Worm (Caenorhabditis elegans) whole organism, late embryonic: ENCODE measurements around the gene pfd-2.

ENCODE experiments used
- F13H6.1 ChIP-seq: sonication (generic microtip); optimal IDR thresholded peaks from 2 replicates; lab custom pipeline; 2016; ENCODE audit warnings: missing genetic modification characterization, missing compliant biosample characterization
- T23F11.4 ChIP-seq: fragments of 200-800 bp; sonication (Bioruptor generic); optimal IDR thresholded peaks from 2 replicates; lab custom pipeline; 2018; ENCODE audit warnings: mild to moderate bottlenecking, missing genetic modification characterization, missing compliant biosample characterization
- ahr-1 ChIP-seq: sonication (generic microtip); optimal IDR thresholded peaks from 2 replicates; lab custom pipeline; 2016; ENCODE audit warnings: missing genetic modification characterization, missing compliant biosample characterization
- ceh-18 ChIP-seq: sonication (generic microtip); optimal IDR thresholded peaks from 2 replicates; lab custom pipeline; 2016; ENCODE audit warnings: missing genetic modification characterization, missing compliant biosample characterization
- ceh-19 ChIP-seq: fragments of 200-800 bp; sonication (Bioruptor generic); optimal IDR thresholded peaks from 2 replicates; lab custom pipeline; 2018; ENCODE audit warnings: mild to moderate bottlenecking, missing genetic modification characterization, missing compliant biosample characterization
- ceh-22 ChIP-seq: sonication (generic microtip); optimal IDR thresholded peaks from 2 replicates; lab custom pipeline; 2017; ENCODE audit warnings: missing biosample characterization, missing genetic modification characterization
- ceh-45 ChIP-seq: fragments of 200-800 bp; sonication (Bioruptor generic); IDR thresholded peaks from 2 replicates; pipeline ENCODE4 v1.3.6; 2022; ENCODE audit warnings: missing genetic modification reagents, missing genetic modification characterization, missing compliant biosample characterization
- ceh-48 ChIP-seq: sonication (generic microtip); optimal IDR thresholded peaks from 2 replicates; lab custom pipeline; 2016; ENCODE audit warnings: missing genetic modification characterization, inconsistent platforms, missing compliant biosample characterization
- ceh-6 ChIP-seq: fragments of 200-800 bp; sonication (Bioruptor generic); optimal IDR thresholded peaks from 2 replicates; lab custom pipeline; 2018; ENCODE audit warnings: mild to moderate bottlenecking, missing genetic modification characterization, missing compliant biosample characterization
- ceh-9 ChIP-seq: sonication (generic microtip); optimal IDR thresholded peaks from 2 replicates; lab custom pipeline; 2016; ENCODE audit warnings: mild to moderate bottlenecking, missing genetic modification characterization, inconsistent platforms, missing compliant biosample characterization
- che-1 ChIP-seq: sonication (generic microtip); optimal IDR thresholded peaks from 2 replicates; lab custom pipeline; 2016; ENCODE audit warnings: mild to moderate bottlenecking, missing genetic modification characterization, missing compliant biosample characterization
- dmd-4 ChIP-seq: sonication (generic microtip); optimal IDR thresholded peaks from 2 replicates; lab custom pipeline; 2016; ENCODE audit warnings: borderline replicate concordance, missing genetic modification characterization, missing compliant biosample characterization
- ets-4 ChIP-seq: sonication (generic microtip); optimal IDR thresholded peaks from 2 replicates; lab custom pipeline; 2016; ENCODE audit warnings: missing genetic modification characterization, missing compliant biosample characterization
- eyg-1 ChIP-seq: sonication (generic microtip); optimal IDR thresholded peaks from 2 replicates; lab custom pipeline; 2016; ENCODE audit warnings: missing genotype, missing genetic modification characterization, missing compliant biosample characterization
- fkh-6 ChIP-seq: sonication (generic microtip); optimal IDR thresholded peaks from 2 replicates; lab custom pipeline; 2016; ENCODE audit warnings: missing genetic modification characterization, missing compliant biosample characterization
- gmeb-2 ChIP-seq: sonication (generic microtip); optimal IDR thresholded peaks from 2 replicates; lab custom pipeline; 2016; ENCODE audit warnings: missing genetic modification characterization, inconsistent platforms, missing compliant biosample characterization
- hlh-15 ChIP-seq: sonication (generic microtip); optimal IDR thresholded peaks from 2 replicates; lab custom pipeline; 2016; ENCODE audit warnings: missing genetic modification characterization, missing compliant biosample characterization
- hlh-30 ChIP-seq: sonication (generic microtip); optimal IDR thresholded peaks from 2 replicates; lab custom pipeline; 2017; ENCODE audit warnings: antibody characterized with exemption, missing genetic modification characterization, missing compliant biosample characterization; ENCODE audit not compliant: insufficient read depth
- hlh-8 ChIP-seq: sonication (generic microtip); optimal IDR thresholded peaks from 2 replicates; lab custom pipeline; 2016; ENCODE audit warnings: missing genotype, missing genetic modification characterization, missing compliant biosample characterization
- lim-6 ChIP-seq: sonication (generic microtip); optimal IDR thresholded peaks from 2 replicates; lab custom pipeline; 2016; ENCODE audit warnings: missing genetic modification characterization, missing compliant biosample characterization
- lin-11 ChIP-seq: fragments of 200-800 bp; sonication (Bioruptor generic); optimal IDR thresholded peaks from 2 replicates; lab custom pipeline; 2018; ENCODE audit warnings: mild to moderate bottlenecking, missing genetic modification characterization, missing compliant biosample characterization
- madf-2 ChIP-seq: sonication (generic microtip); optimal IDR thresholded peaks from 2 replicates; lab custom pipeline; 2017; ENCODE audit warnings: missing genetic modification characterization, missing compliant biosample characterization
- nfya-1 ChIP-seq: sonication (generic microtip); optimal IDR thresholded peaks from 2 replicates; lab custom pipeline; 2017; ENCODE audit warnings: missing genetic modification characterization, mild to moderate bottlenecking, missing compliant biosample characterization, antibody characterized with exemption, moderate library complexity
- npax-4 ChIP-seq: sonication (generic microtip); optimal IDR thresholded peaks from 2 replicates; lab custom pipeline; 2016; ENCODE audit warnings: missing genetic modification characterization, missing compliant biosample characterization
- odd-2 ChIP-seq: sonication (generic microtip); optimal IDR thresholded peaks from 2 replicates; lab custom pipeline; 2017; ENCODE audit warnings: antibody characterized with exemption, mild to moderate bottlenecking, missing genetic modification characterization, missing compliant biosample characterization
- pag-3 ChIP-seq: sonication (generic microtip); optimal IDR thresholded peaks from 2 replicates; lab custom pipeline; 2016; ENCODE audit warnings: missing compliant biosample characterization, missing genetic modification characterization, borderline replicate concordance
- pax-1 ChIP-seq: fragments of 150-350 bp; optimal IDR thresholded peaks from 2 replicates; lab custom pipeline; 2014; ENCODE audit warnings: missing biosample characterization, missing genetic modification characterization
- pha-2 ChIP-seq: sonication (generic microtip); optimal IDR thresholded peaks from 2 replicates; lab custom pipeline; 2017; ENCODE audit warnings: mild to moderate bottlenecking, missing genetic modification characterization, missing compliant biosample characterization
- pros-1 ChIP-seq: fragments of 150-350 bp; optimal IDR thresholded peaks from 2 replicates; lab custom pipeline; 2014; ENCODE audit warnings: missing biosample characterization, missing genetic modification reagents, missing genetic modification characterization
- ref-2 ChIP-seq: sonication (generic microtip); optimal IDR thresholded peaks from 2 replicates; lab custom pipeline; 2016; ENCODE audit warnings: missing genetic modification characterization, missing compliant biosample characterization
- sdc-2 ChIP-seq: sonication (generic microtip); optimal IDR thresholded peaks from 2 replicates; lab custom pipeline; 2016; ENCODE audit warnings: missing genotype, missing genetic modification characterization, missing compliant biosample characterization
- syd-9 ChIP-seq: sonication (generic microtip); optimal IDR thresholded peaks from 2 replicates; lab custom pipeline; 2016; ENCODE audit warnings: mild to moderate bottlenecking, missing genetic modification characterization, moderate library complexity, missing compliant biosample characterization
- tbx-2 ChIP-seq: sonication (generic microtip); optimal IDR thresholded peaks from 2 replicates; lab custom pipeline; 2016; ENCODE audit warnings: missing genetic modification characterization, missing compliant biosample characterization
- ttx-3 ChIP-seq: sonication (generic microtip); optimal IDR thresholded peaks from 2 replicates; lab custom pipeline; 2016; ENCODE audit warnings: missing genetic modification reagents, missing genetic modification characterization, missing compliant biosample characterization
- unc-42 ChIP-seq: sonication (generic microtip); optimal IDR thresholded peaks from 2 replicates; lab custom pipeline; 2016; ENCODE audit warnings: missing genotype, missing genetic modification characterization, missing compliant biosample characterization
- unc-55 ChIP-seq: sonication (generic microtip); optimal IDR thresholded peaks from 2 replicates; lab custom pipeline; 2017; ENCODE audit warnings: missing biosample characterization, missing genetic modification reagents, missing genetic modification characterization
- ztf-16 ChIP-seq: sonication (generic microtip); optimal IDR thresholded peaks from 2 replicates; lab custom pipeline; 2017; ENCODE audit warnings: missing genetic modification characterization, missing compliant biosample characterization

The pfd-2 gene

DNA sequence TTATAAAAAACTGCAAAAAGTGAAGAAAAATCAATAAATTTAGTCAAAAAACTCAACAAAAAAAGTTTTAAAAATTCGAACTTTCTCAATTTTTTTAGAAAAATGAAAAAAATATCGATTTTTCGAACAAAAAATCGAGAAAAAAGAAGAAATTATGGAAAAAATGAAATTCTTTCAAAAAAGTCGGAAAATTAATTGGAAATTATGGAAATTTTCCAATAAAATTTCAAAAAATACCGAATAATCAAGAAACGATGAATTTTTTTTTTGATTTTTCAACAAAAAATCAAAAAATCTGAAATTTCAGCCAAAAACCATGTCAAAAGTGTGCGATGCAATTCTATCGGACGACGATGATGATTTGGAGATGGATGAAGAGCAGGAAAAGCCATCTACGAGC, 2.2 kb downstream of the pfd-2 start, which contains the start of gene H20J04.4:
Gene H20J04.4, plus strand, starts transcription at position 301 of the 400 bp plus-strand sequence.
- no peak for TF ChIP-seq ahr-1 (tag; lab: Kevin White, UChicago)
- TF ChIP-seq madf-2 (tag; lab: Kevin White, UChicago), result no peak
- no peak for TF ChIP-seq ceh-22 (tag; lab: Kevin White, UChicago)
- no peak for TF ChIP-seq hlh-8 (tag; lab: Kevin White, UChicago)
- no peak for TF ChIP-seq nfya-1
- TF ChIP-seq ref-2, result no peak
- TF ChIP-seq fkh-6 (tag; lab: Kevin White, UChicago), result no peak
- TF ChIP-seq ceh-9 (tag; lab: Kevin White, UChicago), result no peak
- TF ChIP-seq ceh-18 (tag; lab: Kevin White, UChicago), result no peak
- no peak for TF ChIP-seq ceh-6
- TF ChIP-seq gmeb-2, result no peak
- no peak for TF ChIP-seq ztf-16 (tag; lab: Kevin White, UChicago)

DNA sequence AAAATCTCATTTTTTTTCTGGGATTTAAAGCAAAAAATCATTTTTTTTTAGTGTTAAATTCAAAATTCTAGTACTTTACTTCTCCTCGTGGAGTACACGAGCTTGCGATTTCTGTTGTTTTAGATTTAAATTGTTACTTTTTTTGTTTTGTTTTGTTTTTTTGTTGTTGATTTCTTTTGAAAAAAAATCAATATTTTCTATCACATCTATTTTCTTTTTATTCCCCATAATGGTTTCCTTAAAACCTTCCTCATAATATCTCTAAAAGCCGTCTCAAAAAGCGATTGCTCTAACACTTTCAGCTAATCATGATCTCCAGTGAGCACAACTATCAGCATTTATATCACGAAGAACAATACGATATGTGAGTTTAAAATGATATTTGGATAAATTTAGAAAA, 7.9 kb downstream of the pfd-2 start, which contains the start of gene madf-3:
Gene madf-3, plus strand, starts transcription at position 301 of the 400 bp plus-strand sequence.
- TF ChIP-seq unc-55 (GFP tag; lab: Kevin White, UChicago) (no peak), pros-1 (tag; lab: Kevin White, UChicago) (no peak), ceh-19 (GFP tag; lab: Kevin White, UChicago) (no peak), fkh-6 (tag; lab: Kevin White, UChicago) (no peak), ceh-22 (tag; lab: Kevin White, UChicago) (no peak), ceh-48 (no peak), pha-2 (tag; lab: Kevin White, UChicago) (no peak), ttx-3 (tag; lab: Kevin White, UChicago) (no peak), F13H6.1 (tag; lab: Kevin White, UChicago) (no peak), eyg-1 (tag; lab: Kevin White, UChicago) (no peak), odd-2 (tag; lab: Kevin White, UChicago) (no peak), madf-2 (tag; lab: Kevin White, UChicago) (no peak), npax-4 (no peak), tbx-2 (no peak), T23F11.4 (GFP tag; lab: Kevin White, UChicago) (no peak), pax-1 (tag; lab: Kevin White, UChicago) (no peak), hlh-15 (no peak)

DNA sequence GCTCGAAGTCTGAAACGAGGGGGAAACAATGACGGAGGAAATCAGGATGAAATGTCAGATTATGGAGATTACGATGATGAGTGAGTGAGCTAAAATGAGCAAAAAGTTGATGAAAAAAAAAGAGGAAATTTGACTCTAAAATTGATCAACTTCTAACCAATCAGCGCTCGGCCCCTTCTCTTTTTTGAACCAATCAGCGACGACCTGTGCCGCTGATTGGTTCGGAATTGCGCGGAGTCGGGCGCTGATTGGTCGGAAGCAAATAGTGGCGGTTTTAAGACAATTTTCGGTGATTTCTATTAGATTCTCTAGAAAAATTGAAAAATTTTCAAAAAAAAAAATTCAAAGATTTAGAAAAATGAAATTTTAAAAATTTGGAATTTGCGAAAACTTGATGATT, 11.2 kb downstream of the pfd-2 start:
- no peak for TF ChIP-seq ceh-45 (GFP tag; lab: Robert Waterston, UW)
- TF ChIP-seq ttx-3 (tag; lab: Kevin White, UChicago), result no peak
- TF ChIP-seq dmd-4, result no peak
- no peak for TF ChIP-seq ets-4 (tag; lab: Kevin White, UChicago)
- TF ChIP-seq nfya-1, result peak; percentile 90
- TF ChIP-seq lim-6 (tag; lab: Kevin White, UChicago), result no peak

DNA sequence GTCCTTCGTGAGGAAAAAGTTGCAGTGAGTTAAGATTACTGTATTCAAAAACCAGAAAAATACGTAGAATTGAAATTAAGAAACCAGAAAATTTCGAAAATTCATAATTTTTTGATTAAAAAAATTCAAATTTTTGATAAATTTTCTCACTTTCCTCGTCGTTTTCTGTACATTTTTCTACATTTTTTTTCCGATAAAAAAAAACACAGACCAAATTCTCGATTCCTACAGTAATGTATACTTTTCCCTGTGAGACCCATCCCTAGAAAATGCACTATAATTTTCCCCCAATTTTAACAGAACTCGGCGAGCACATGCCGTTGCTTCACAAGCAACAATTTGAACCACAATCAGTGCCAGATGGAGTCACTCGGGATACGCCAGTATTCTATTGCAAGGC, 13.4 kb downstream of the pfd-2 start, which contains the start of gene athp-2:
Gene athp-2, plus strand, starts transcription at position 301 of the 400 bp plus-strand sequence.
- TF ChIP-seq unc-55 (GFP tag; lab: Kevin White, UChicago), result no peak
- no peak for TF ChIP-seq T23F11.4 (GFP tag; lab: Kevin White, UChicago)
- TF ChIP-seq che-1 (tag; lab: Kevin White, UChicago), result no peak
- no peak for TF ChIP-seq pha-2 (tag; lab: Kevin White, UChicago)
- no peak for TF ChIP-seq sdc-2 (tag; lab: Kevin White, UChicago)
- no peak for TF ChIP-seq odd-2 (tag; lab: Kevin White, UChicago)
- TF ChIP-seq ets-4 (tag; lab: Kevin White, UChicago), result no peak
- TF ChIP-seq syd-9 (tag; lab: Kevin White, UChicago), result no peak
- no peak for TF ChIP-seq eyg-1 (tag; lab: Kevin White, UChicago)
- no peak for TF ChIP-seq lin-11 (tag; lab: Kevin White, UChicago)
- no peak for TF ChIP-seq pag-3 (tag; lab: Kevin White, UChicago)
- no peak for TF ChIP-seq hlh-30 (tag; lab: Kevin White, UChicago)
- TF ChIP-seq ceh-45 (GFP tag; lab: Robert Waterston, UW), result no peak
- no peak for TF ChIP-seq nfya-1
- no peak for TF ChIP-seq unc-42 (tag; lab: Kevin White, UChicago)
- TF ChIP-seq, all 69 proteins: peak for 0
